Worm (Caenorhabditis elegans) whole organism, L3 larva: ENCODE measurements around the gene epg-4.

ENCODE experiments used
- R02D3.7 ChIP-seq: fragments of 150-350 bp; optimal IDR thresholded peaks from 2 replicates; lab custom pipeline; 2014; ENCODE audit warnings: missing biosample characterization, missing genetic modification characterization
- ZK546.5 ChIP-seq: sonication (generic microtip); optimal IDR thresholded peaks from 2 replicates; lab custom pipeline; 2017; ENCODE audit warnings: missing biosample characterization, missing genetic modification characterization
- aly-2 ChIP-seq: fragments of 150-350 bp; optimal IDR thresholded peaks from 2 replicates; lab custom pipeline; 2014; ENCODE audit warnings: missing biosample characterization, missing genetic modification characterization
- ama-1 ChIP-seq: fragments of 150-350 bp; optimal IDR thresholded peaks from 2 replicates; lab custom pipeline; 2018
- ceh-16 ChIP-seq: sonication (generic microtip); optimal IDR thresholded peaks from 2 replicates; lab custom pipeline; 2017; ENCODE audit warnings: missing biosample characterization, missing genetic modification characterization
- ceh-28 ChIP-seq: fragments of 150-350 bp; optimal IDR thresholded peaks from 2 replicates; lab custom pipeline; 2014; ENCODE audit warnings: missing biosample characterization, missing genetic modification reagents, missing genetic modification characterization
- ceh-9 ChIP-seq: sonication (generic microtip); optimal IDR thresholded peaks from 2 replicates; lab custom pipeline; 2018; ENCODE audit warnings: missing biosample characterization, missing genetic modification characterization
- daf-12 ChIP-seq: fragments of 150-350 bp; optimal IDR thresholded peaks from 2 replicates; lab custom pipeline; 2014; ENCODE audit warnings: missing biosample characterization, missing genetic modification reagents, missing genetic modification characterization
- egl-27 ChIP-seq: sonication (generic microtip); optimal IDR thresholded peaks from 4 replicates; lab custom pipeline; 2017; ENCODE audit warnings: missing biosample characterization, missing genetic modification reagents, missing genetic modification characterization
- egl-5 ChIP-seq: fragments of 150-350 bp; optimal IDR thresholded peaks from 2 replicates; lab custom pipeline; 2017; ENCODE audit warnings: missing biosample characterization, missing genetic modification reagents, missing genetic modification characterization, inconsistent platforms
- elt-1 ChIP-seq: fragments of 150-350 bp; optimal IDR thresholded peaks from 2 replicates; lab custom pipeline; 2014; ENCODE audit warnings: missing biosample characterization, missing genetic modification characterization
- elt-3 ChIP-seq, 3 experiments: fragments of 150-350 bp in 1 of 3; sonication (generic microtip) in 2 of 3; optimal IDR thresholded peaks; 2 replicates in 2 of 3; 4 replicates in 1 of 3; lab custom pipeline; 2014 to 2017; ENCODE audit warnings: missing biosample characterization in 3 of 3, missing genetic modification characterization in 3 of 3
- eor-1 ChIP-seq, 2 experiments: fragments of 150-350 bp; optimal IDR thresholded peaks; 2 replicates each; lab custom pipeline; 2014 to 2018; ENCODE audit warnings: missing biosample characterization in 2 of 2, missing genetic modification characterization in 2 of 2
- fkh-10 ChIP-seq: sonication (generic microtip); optimal IDR thresholded peaks from 2 replicates; lab custom pipeline; 2017; ENCODE audit warnings: missing biosample characterization, missing genetic modification reagents, missing genetic modification characterization
- hmg-11 ChIP-seq: sonication (generic microtip); optimal IDR thresholded peaks from 2 replicates; lab custom pipeline; 2016; ENCODE audit warnings: missing genetic modification characterization, missing compliant biosample characterization
- jun-1 ChIP-seq: fragments of 150-350 bp; optimal IDR thresholded peaks from 2 replicates; lab custom pipeline; 2014; ENCODE audit warnings: missing biosample characterization, missing genetic modification reagents, missing genetic modification characterization
- lin-15B ChIP-seq: fragments of 150-350 bp; optimal IDR thresholded peaks from 2 replicates; lab custom pipeline; 2014; ENCODE audit warnings: missing biosample characterization, missing genetic modification characterization
- lin-39 ChIP-seq: fragments of 150-350 bp; optimal IDR thresholded peaks from 2 replicates; lab custom pipeline; 2018; ENCODE audit warnings: missing biosample characterization, missing genetic modification reagents, missing genetic modification characterization
- lsy-12 ChIP-seq: sonication (generic microtip); optimal IDR thresholded peaks from 2 replicates; lab custom pipeline; 2016; ENCODE audit warnings: mild to moderate bottlenecking, missing genetic modification characterization, missing compliant biosample characterization
- mdl-1 ChIP-seq: fragments of 150-350 bp; optimal IDR thresholded peaks from 2 replicates; lab custom pipeline; 2014; ENCODE audit warnings: missing biosample characterization, missing genetic modification characterization
- mml-1 ChIP-seq: fragments of 150-350 bp; sonication (generic microtip); optimal IDR thresholded peaks from 3 replicates; lab custom pipeline; 2014; ENCODE audit warnings: missing biosample characterization, missing genetic modification characterization
- nfya-1 ChIP-seq: sonication (generic microtip); optimal IDR thresholded peaks from 2 replicates; lab custom pipeline; 2017; ENCODE audit warnings: missing genetic modification characterization, mild to moderate bottlenecking, missing compliant biosample characterization, antibody characterized with exemption, moderate library complexity; ENCODE audit not compliant: insufficient read depth
- nhr-11 ChIP-seq: fragments of 150-350 bp; optimal IDR thresholded peaks from 2 replicates; lab custom pipeline; 2014; ENCODE audit warnings: missing biosample characterization, missing genetic modification characterization
- nhr-12 ChIP-seq: fragments of 150-350 bp; optimal IDR thresholded peaks from 2 replicates; lab custom pipeline; 2014; ENCODE audit warnings: missing biosample characterization, missing genetic modification characterization
- nhr-23 ChIP-seq: fragments of 150-350 bp; optimal IDR thresholded peaks from 2 replicates; lab custom pipeline; 2014; ENCODE audit warnings: missing biosample characterization, missing genetic modification reagents, missing genetic modification characterization
- nhr-237 ChIP-seq: fragments of 150-350 bp; optimal IDR thresholded peaks from 2 replicates; lab custom pipeline; 2014; ENCODE audit warnings: missing biosample characterization, missing genetic modification characterization
- nhr-25 ChIP-seq: sonication (generic microtip); optimal IDR thresholded peaks from 2 replicates; lab custom pipeline; 2017; ENCODE audit warnings: missing biosample characterization, missing genetic modification characterization
- nhr-28 ChIP-seq: fragments of 150-350 bp; optimal IDR thresholded peaks from 2 replicates; lab custom pipeline; 2014; ENCODE audit warnings: missing biosample characterization, missing genetic modification characterization
- nhr-43 ChIP-seq: sonication (generic microtip); optimal IDR thresholded peaks from 2 replicates; lab custom pipeline; 2016; ENCODE audit warnings: mild to moderate bottlenecking, missing genetic modification characterization, missing compliant biosample characterization; ENCODE audit not compliant: poor library complexity, severe bottlenecking
- nhr-67 ChIP-seq: fragments of 150-350 bp; optimal IDR thresholded peaks from 2 replicates; lab custom pipeline; 2014; ENCODE audit warnings: missing biosample characterization, missing genetic modification characterization
- pha-4 ChIP-seq: fragments of 150-350 bp; optimal IDR thresholded peaks from 2 replicates; lab custom pipeline; 2014; ENCODE audit warnings: missing biosample characterization, missing genetic modification reagents, missing genetic modification characterization
- pqm-1 ChIP-seq: fragments of 150-350 bp; optimal IDR thresholded peaks from 2 replicates; lab custom pipeline; 2017; ENCODE audit warnings: missing biosample characterization, missing genetic modification characterization, inconsistent platforms
- skn-1 ChIP-seq: fragments of 150-350 bp; optimal IDR thresholded peaks from 2 replicates; lab custom pipeline; 2014; ENCODE audit warnings: missing biosample characterization, missing genetic modification characterization
- snpc-4 ChIP-seq: fragments of 150-350 bp; optimal IDR thresholded peaks from 2 replicates; lab custom pipeline; 2014; ENCODE audit warnings: missing biosample characterization, missing genetic modification characterization
- tbx-2 ChIP-seq: sonication (generic microtip); optimal IDR thresholded peaks from 2 replicates; lab custom pipeline; 2016; ENCODE audit warnings: mild to moderate bottlenecking, missing genetic modification characterization, missing compliant biosample characterization
- unc-39 ChIP-seq: sonication (generic microtip); optimal IDR thresholded peaks from 4 replicates; lab custom pipeline; 2017; ENCODE audit warnings: missing biosample characterization, missing genetic modification characterization
- unc-62 ChIP-seq: fragments of 150-350 bp; sonication (generic microtip); optimal IDR thresholded peaks from 4 replicates; lab custom pipeline; 2014; ENCODE audit warnings: missing biosample characterization, missing genetic modification reagents, missing genetic modification characterization
- zag-1 ChIP-seq: fragments of 150-350 bp; optimal IDR thresholded peaks from 2 replicates; lab custom pipeline; 2014; ENCODE audit warnings: missing biosample characterization, missing genetic modification characterization
- ztf-11 ChIP-seq: fragments of 150-350 bp; optimal IDR thresholded peaks from 2 replicates; lab custom pipeline; 2014; ENCODE audit warnings: missing biosample characterization, missing genetic modification characterization

The epg-4 gene

ce11 chrIII:7155631-7156030, 26.3 kb upstream of the epg-4 start (continued):
- TF ChIP-seq nhr-28 (no peak), ceh-16 (tag; lab: Kevin White, UChicago) (no peak)
- TF ChIP-seq, all 47 proteins: peak for 32

- TF ChIP-seq elt-3 (tag; optimal IDR thresholded peaks at IDR 0.05; lab: Kevin White, UChicago) = no peak
- TF ChIP-seq skn-1 (tag; lab: Kevin White, UChicago) = no peak
- TF ChIP-seq jun-1 (tag; lab: Kevin White, UChicago) = no peak
- no peak for TF ChIP-seq daf-12 (tag; lab: Kevin White, UChicago)
- TF ChIP-seq nhr-11 (tag; lab: Kevin White, UChicago) = no peak
- no peak for TF ChIP-seq unc-39
- TF ChIP-seq nhr-25 (tag; lab: Kevin White, UChicago) = no peak
- TF ChIP-seq nhr-43 (tag; lab: Kevin White, UChicago) = no peak
- TF ChIP-seq elt-1 (tag; lab: Kevin White, UChicago) = no peak
- no peak for TF ChIP-seq ZK546.5
- TF ChIP-seq mml-1 = no peak
- TF ChIP-seq nhr-23 (tag; lab: Kevin White, UChicago) = no peak
- no peak for TF ChIP-seq mdl-1 (tag; lab: Kevin White, UChicago)
- no peak for TF ChIP-seq pqm-1
- TF ChIP-seq fkh-10 = no peak
- TF ChIP-seq nhr-12 (tag; lab: Kevin White, UChicago) = no peak
Observed at ce11 chrIII:7158709-7159108, 23.3 kb upstream of the epg-4 start, which contains the start of gene nuo-4. Gene nuo-4 (minus strand): TSS chrIII:7158809.

- TF ChIP-seq unc-62 (GFP tag; lab: Kevin White, UChicago) (no peak), zag-1 (tag; lab: Kevin White, UChicago) (no peak), fkh-10 (no peak), pqm-1 (no peak), aly-2 (tag; lab: Kevin White, UChicago) (no peak), mdl-1 (tag; lab: Kevin White, UChicago) (no peak)
Observed at ce11 chrIII:7159246-7159645, 22.7 kb upstream of the epg-4 start.

ce11 chrIII:7161055-7161454, 20.9 kb upstream of the epg-4 start, which contains the start of gene rnp-7:
Gene rnp-7 (minus strand): TSS chrIII:7161155.
- TF ChIP-seq nhr-237 (no peak), mdl-1 (tag; lab: Kevin White, UChicago) (no peak), ceh-9 (tag; lab: Kevin White, UChicago) (no peak), daf-12 (tag; lab: Kevin White, UChicago) (no peak), tbx-2 (tag; lab: Kevin White, UChicago) (no peak), unc-62 (GFP tag; lab: Kevin White, UChicago) (no peak), elt-1 (tag; lab: Kevin White, UChicago) (no peak), R02D3.7 (tag; lab: Kevin White, UChicago) (no peak), ceh-16 (tag; lab: Kevin White, UChicago) (no peak), nhr-11 (tag; lab: Kevin White, UChicago) (no peak), snpc-4 (tag; lab: Kevin White, UChicago) (no peak), egl-5 (tag; lab: Kevin White, UChicago) (no peak), nfya-1 (tag; lab: Kevin White, UChicago) (no peak), nhr-23 (tag; lab: Kevin White, UChicago) (no peak), elt-3 (tag; optimal IDR thresholded peaks at IDR 0.05; lab: Kevin White, UChicago) (no peak), ztf-11 (no peak), nhr-25 (tag; lab: Kevin White, UChicago) (no peak), unc-39 (no peak), jun-1 (tag; lab: Kevin White, UChicago) (no peak)

DNA sequence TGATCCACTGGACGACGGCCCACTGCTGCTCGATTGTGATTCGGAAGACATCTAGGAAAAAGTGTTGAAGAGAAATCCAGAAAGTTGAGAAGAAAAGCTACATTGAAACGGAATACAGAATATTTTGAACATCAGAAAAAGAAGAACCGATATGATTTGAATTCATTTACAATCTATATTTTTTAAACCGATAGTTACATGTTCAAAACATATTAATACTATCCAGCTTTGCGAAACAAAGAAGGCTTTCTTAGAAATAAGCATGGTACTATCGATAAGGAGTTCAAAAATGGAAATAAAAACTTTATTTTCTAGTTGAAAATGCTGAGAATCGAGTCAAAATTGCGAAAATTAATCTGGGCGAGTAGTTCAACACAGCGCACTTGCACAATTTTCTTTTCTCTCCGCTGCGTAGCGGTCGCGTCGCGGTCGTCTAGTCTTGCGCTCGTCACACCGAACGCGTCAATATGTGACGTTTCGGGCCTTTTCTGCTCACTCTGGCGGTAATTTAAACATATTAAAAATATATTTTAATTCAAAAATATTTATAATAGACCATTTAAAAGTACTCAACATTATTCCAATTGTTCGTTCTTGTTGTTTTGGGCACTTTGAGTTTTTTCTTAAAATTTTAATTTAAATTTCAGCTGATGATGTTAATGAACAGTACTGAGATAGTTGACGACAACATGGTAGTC, 19.8 kb upstream of the epg-4 start, which contains the start of the genes syf-2 and K04G7.1:
Gene syf-2, minus strand, starts transcription at position 51 of the 698 bp plus-strand sequence.
Gene K04G7.1, plus strand, starts transcription at position 648 of the 698 bp plus-strand sequence.
- TF ChIP-seq hmg-11 (tag; lab: Kevin White, UChicago) (peak; percentile 65), lin-15B (tag; lab: Kevin White, UChicago) (peak; percentile 99), nhr-25 (tag; lab: Kevin White, UChicago) (peak; percentile 76), pha-4 (peak; percentile 95), ceh-28 (tag; lab: Kevin White, UChicago) (peak; percentile 72), nfya-1 (tag; lab: Kevin White, UChicago) (peak; percentile 94), zag-1 (tag; lab: Kevin White, UChicago) (no peak), mml-1 (no peak), nhr-28 (no peak), unc-39 (no peak), fkh-10 (peak; percentile 85), skn-1 (tag; lab: Kevin White, UChicago) (peak; percentile 79), mdl-1 (tag; lab: Kevin White, UChicago) (no peak), jun-1 (tag; lab: Kevin White, UChicago) (peak; percentile 83), nhr-12 (tag; lab: Kevin White, UChicago) (no peak), tbx-2 (tag; lab: Kevin White, UChicago) (peak; percentile 61), nhr-67 (tag; lab: Kevin White, UChicago) (no peak), R02D3.7 (tag; lab: Kevin White, UChicago) (peak; percentile 76), daf-12 (tag; lab: Kevin White, UChicago) (no peak), egl-27 (tag; lab: Kevin White, UChicago) (peak; percentile 92), nhr-23 (tag; lab: Kevin White, UChicago) (peak; percentile 94), eor-1 (tag; optimal IDR thresholded peaks at IDR 0.05; lab: Kevin White, UChicago) (no peak), lsy-12 (tag; lab: Kevin White, UChicago) (peak; percentile 78), lin-39 (tag; lab: Kevin White, UChicago) (peak; percentile 91), nhr-43 (tag; lab: Kevin White, UChicago) (peak; percentile 62), nhr-11 (tag; lab: Kevin White, UChicago) (no peak), ceh-16 (tag; lab: Kevin White, UChicago) (no peak), ZK546.5 (peak; percentile 20), ama-1 (lab: Kevin White, UChicago) (peak; percentile 43)
